Worm (Caenorhabditis elegans) whole organism, L4/young adult: ENCODE data around the gene cpr-5.

Experiments used
- W03F9.2 ChIP-seq: fragments of 150-350 bp; optimal IDR thresholded peaks from 2 replicates; lab custom pipeline; 2014; ENCODE audit warnings: missing biosample characterization, missing genetic modification characterization
- dao-5 ChIP-seq: sonication (generic microtip); optimal IDR thresholded peaks from 2 replicates; lab custom pipeline; 2016; ENCODE audit warnings: missing genotype, missing genetic modification characterization, moderate library complexity, missing compliant biosample characterization
- him-1 ChIP-seq: sonication (generic microtip); optimal IDR thresholded peaks from 2 replicates; lab custom pipeline; 2016; ENCODE audit warnings: missing genotype, missing genetic modification reagents, missing genetic modification characterization, missing compliant biosample characterization

ce11 chrV:1092359-1092758 lies 41.5 kb downstream of the cpr-5 start, which contains the start of gene Y50D4B.4:
- TF ChIP-seq W03F9.2 (tag; lab: Kevin White, UChicago) (no peak), him-1 (tag; lab: Kevin White, UChicago) (no peak), dao-5 (no peak)
